Worm (Caenorhabditis elegans) whole organism, L2 larva: ENCODE results near the gene mfsd-6.

Experiments used
- C34F6.9 ChIP-seq: fragments of 150-350 bp; optimal IDR thresholded peaks from 2 replicates; lab custom pipeline; 2014; ENCODE audit warnings: missing biosample characterization, missing genetic modification characterization
- R02D3.7 ChIP-seq: fragments of 150-350 bp; optimal IDR thresholded peaks from 2 replicates; lab custom pipeline; 2014; ENCODE audit warnings: missing biosample characterization, missing genetic modification characterization
- Y55F3AM.14 ChIP-seq: fragments of 200-800 bp; sonication (Bioruptor generic); optimal IDR thresholded peaks from 2 replicates; lab custom pipeline; 2018; ENCODE audit warnings: mild to moderate bottlenecking, missing genetic modification characterization, missing compliant biosample characterization
- alr-1 ChIP-seq: fragments of 150-350 bp; optimal IDR thresholded peaks from 2 replicates; lab custom pipeline; 2014; ENCODE audit warnings: missing biosample characterization, missing genetic modification characterization
- aly-2 ChIP-seq: fragments of 150-350 bp; optimal IDR thresholded peaks from 2 replicates; lab custom pipeline; 2014; ENCODE audit warnings: missing biosample characterization, missing genetic modification characterization
- ama-1 ChIP-seq: fragments of 150-350 bp; optimal IDR thresholded peaks from 2 replicates; lab custom pipeline; 2018; ENCODE audit warnings: inconsistent platforms
- blmp-1 ChIP-seq: sonication (generic microtip); optimal IDR thresholded peaks from 2 replicates; lab custom pipeline; 2017; ENCODE audit warnings: missing genetic modification characterization, mild to moderate bottlenecking, missing compliant biosample characterization, antibody characterized with exemption, moderate library complexity; ENCODE audit not compliant: insufficient read depth
- ceh-16 ChIP-seq: fragments of 150-350 bp; optimal IDR thresholded peaks from 2 replicates; lab custom pipeline; 2014; ENCODE audit warnings: missing biosample characterization, missing genetic modification characterization
- crh-2 ChIP-seq: sonication (generic microtip); optimal IDR thresholded peaks from 2 replicates; lab custom pipeline; 2017; ENCODE audit warnings: missing biosample characterization, missing genetic modification characterization
- dmd-4 ChIP-seq: sonication (generic microtip); optimal IDR thresholded peaks from 2 replicates; lab custom pipeline; 2017; ENCODE audit warnings: missing biosample characterization, missing genetic modification characterization
- egl-27 ChIP-seq: sonication (generic microtip); optimal IDR thresholded peaks from 3 replicates; lab custom pipeline; 2017; ENCODE audit warnings: missing biosample characterization, missing genetic modification reagents, missing genetic modification characterization
- elt-1 ChIP-seq: fragments of 150-350 bp; optimal IDR thresholded peaks from 2 replicates; lab custom pipeline; 2014; ENCODE audit warnings: missing biosample characterization, missing genetic modification characterization
- elt-3 ChIP-seq: sonication (generic microtip); optimal IDR thresholded peaks from 2 replicates; lab custom pipeline; 2017; ENCODE audit warnings: missing biosample characterization, missing genetic modification characterization
- fos-1 ChIP-seq: fragments of 150-350 bp; optimal IDR thresholded peaks from 2 replicates; lab custom pipeline; 2014; ENCODE audit warnings: missing biosample characterization, missing genetic modification characterization
- gmeb-1 ChIP-seq: fragments of 150-350 bp; optimal IDR thresholded peaks from 2 replicates; lab custom pipeline; 2014; ENCODE audit warnings: missing biosample characterization, missing genetic modification characterization
- lin-11 ChIP-seq: fragments of 150-350 bp; sonication (generic microtip); optimal IDR thresholded peaks from 2 replicates; lab custom pipeline; 2014; ENCODE audit warnings: missing biosample characterization, missing genetic modification characterization, inconsistent platforms, mixed read lengths
- lin-13 ChIP-seq: fragments of 150-350 bp; optimal IDR thresholded peaks from 2 replicates; lab custom pipeline; 2014; ENCODE audit warnings: missing biosample characterization, missing genetic modification reagents, missing genetic modification characterization
- lin-39 ChIP-seq: fragments of 150-350 bp; optimal IDR thresholded peaks from 2 replicates; lab custom pipeline; 2014; ENCODE audit warnings: missing biosample characterization, missing genetic modification reagents, missing genetic modification characterization
- lsy-2 ChIP-seq, 2 experiments: fragments of 150-350 bp in 1 of 2; sonication (generic microtip) in 1 of 2; optimal IDR thresholded peaks; 2 replicates each; lab custom pipeline; 2014 to 2017; ENCODE audit warnings: missing biosample characterization in 2 of 2, missing genetic modification characterization in 2 of 2
- mab-5 ChIP-seq: fragments of 150-350 bp; optimal IDR thresholded peaks from 2 replicates; lab custom pipeline; 2014; ENCODE audit warnings: missing biosample characterization, missing genetic modification characterization
- mbf-1 ChIP-seq: sonication (generic microtip); optimal IDR thresholded peaks from 2 replicates; lab custom pipeline; 2017; ENCODE audit warnings: missing biosample characterization, missing genetic modification characterization
- mdl-1 ChIP-seq, 2 experiments: fragments of 150-350 bp in 1 of 2; sonication (generic microtip) in 1 of 2; optimal IDR thresholded peaks; 2 replicates each; lab custom pipeline; 2017; ENCODE audit warnings: missing biosample characterization in 2 of 2, missing genetic modification characterization in 2 of 2
- nhr-11 ChIP-seq: fragments of 150-350 bp; optimal IDR thresholded peaks from 2 replicates; lab custom pipeline; 2014; ENCODE audit warnings: missing biosample characterization, missing genetic modification characterization
- nhr-12 ChIP-seq: fragments of 150-350 bp; optimal IDR thresholded peaks from 2 replicates; lab custom pipeline; 2014; ENCODE audit warnings: missing biosample characterization, missing genetic modification characterization
- nhr-21 ChIP-seq: fragments of 150-350 bp; optimal IDR thresholded peaks from 2 replicates; lab custom pipeline; 2014; ENCODE audit warnings: missing biosample characterization, missing genetic modification characterization
- nhr-23 ChIP-seq: fragments of 150-350 bp; optimal IDR thresholded peaks from 2 replicates; lab custom pipeline; 2014; ENCODE audit warnings: missing biosample characterization, missing genetic modification reagents, missing genetic modification characterization
- nhr-237 ChIP-seq: fragments of 150-350 bp; optimal IDR thresholded peaks from 2 replicates; lab custom pipeline; 2014; ENCODE audit warnings: missing biosample characterization, missing genetic modification characterization
- nhr-25 ChIP-seq: fragments of 150-350 bp; sonication (generic microtip); optimal IDR thresholded peaks from 3 replicates; lab custom pipeline; 2014; ENCODE audit warnings: missing biosample characterization, missing genetic modification characterization
- nhr-77 ChIP-seq: fragments of 150-350 bp; optimal IDR thresholded peaks from 2 replicates; lab custom pipeline; 2014; ENCODE audit warnings: missing biosample characterization, missing genetic modification characterization
- peb-1 ChIP-seq: fragments of 150-350 bp; optimal IDR thresholded peaks from 2 replicates; lab custom pipeline; 2014; ENCODE audit warnings: missing biosample characterization, missing genetic modification characterization
- skn-1 ChIP-seq: sonication (generic microtip); optimal IDR thresholded peaks from 2 replicates; lab custom pipeline; 2017; ENCODE audit warnings: missing biosample characterization, missing genetic modification characterization
- sma-3 ChIP-seq: sonication (generic microtip); optimal IDR thresholded peaks from 2 replicates; lab custom pipeline; 2016; ENCODE audit warnings: missing genetic modification reagents, missing genetic modification characterization, missing compliant biosample characterization
- sma-9 ChIP-seq, 2 experiments: fragments of 150-350 bp in 1 of 2; sonication (generic microtip) in 1 of 2; optimal IDR thresholded peaks; 2 replicates each; lab custom pipeline; 2014 to 2016; ENCODE audit warnings: missing genetic modification characterization in 2 of 2, mild to moderate bottlenecking in 1 of 2, missing biosample characterization in 1 of 2, missing compliant biosample characterization in 1 of 2, missing genetic modification reagents in 1 of 2, moderate library complexity in 1 of 2
- snpc-4 ChIP-seq: fragments of 150-350 bp; optimal IDR thresholded peaks from 2 replicates; lab custom pipeline; 2014; ENCODE audit warnings: missing biosample characterization, missing genetic modification characterization
- unc-39 ChIP-seq: fragments of 150-350 bp; optimal IDR thresholded peaks from 2 replicates; lab custom pipeline; 2014; ENCODE audit warnings: missing biosample characterization, missing genetic modification characterization
- unc-55 ChIP-seq: fragments of 150-350 bp; sonication (generic microtip); optimal IDR thresholded peaks from 3 replicates; lab custom pipeline; 2014; ENCODE audit warnings: missing biosample characterization, missing genetic modification reagents, missing genetic modification characterization
- zag-1 ChIP-seq: fragments of 150-350 bp; optimal IDR thresholded peaks from 2 replicates; lab custom pipeline; 2014; ENCODE audit warnings: missing biosample characterization, missing genetic modification characterization
- ztf-1 ChIP-seq: fragments of 200-800 bp; sonication (Bioruptor generic); conservative IDR thresholded peaks from 2 replicates; pipeline ENCODE4 v1.3.6; 2022; ENCODE audit warnings: missing genetic modification characterization, missing compliant biosample characterization
- ztf-11 ChIP-seq: sonication (generic microtip); optimal IDR thresholded peaks from 2 replicates; lab custom pipeline; 2017; ENCODE audit warnings: missing biosample characterization, missing genetic modification characterization

Gene mfsd-6

ce11 chrIII:7558658-7559057 is 20.6 kb downstream of the mfsd-6 start:
- no peak for TF ChIP-seq sma-9 (GFP tag; optimal IDR thresholded peaks at IDR 0.05; lab: Kevin White, UChicago)
- TF ChIP-seq sma-9 (tag; optimal IDR thresholded peaks at IDR 0.05; lab: Kevin White, UChicago): no peak
- no peak for TF ChIP-seq skn-1 (tag; lab: Kevin White, UChicago)
- no peak for TF ChIP-seq nhr-25 (tag; lab: Kevin White, UChicago)
- TF ChIP-seq Y55F3AM.14 (GFP tag; lab: Kevin White, UChicago): no peak
- TF ChIP-seq aly-2: no peak
- TF ChIP-seq alr-1 (tag; lab: Kevin White, UChicago): no peak
- TF ChIP-seq zag-1 (tag; lab: Kevin White, UChicago): no peak
- TF ChIP-seq crh-2: no peak
- no peak for TF ChIP-seq blmp-1
- TF ChIP-seq dmd-4 (tag; lab: Kevin White, UChicago): no peak
- TF ChIP-seq nhr-23 (tag; lab: Kevin White, UChicago): no peak
- TF ChIP-seq mab-5 (tag; lab: Kevin White, UChicago): no peak
- TF ChIP-seq lin-39: no peak

ce11 chrIII:7557930-7558470 is 21.2 kb downstream of the mfsd-6 start:
- TF ChIP-seq sma-9 (GFP tag; optimal IDR thresholded peaks at IDR 0.05; lab: Kevin White, UChicago): peak; percentile 11
- TF ChIP-seq sma-9 (tag; optimal IDR thresholded peaks at IDR 0.05; lab: Kevin White, UChicago): no peak
- TF ChIP-seq peb-1 (tag; lab: Kevin White, UChicago): no peak
- TF ChIP-seq lin-13 (GFP tag; lab: Kevin White, UChicago): no peak
- TF ChIP-seq lsy-2 (tag; optimal IDR thresholded peaks at IDR 0.05; lab: Kevin White, UChicago): peak in 1 of 2 experiments; percentile 71
- no peak for TF ChIP-seq nhr-21 (tag; lab: Kevin White, UChicago)
- no peak for TF ChIP-seq crh-2
- no peak for TF ChIP-seq fos-1 (tag; lab: Kevin White, UChicago)
- no peak for TF ChIP-seq ztf-11 (tag; lab: Kevin White, UChicago)
- TF ChIP-seq mdl-1 (tag; optimal IDR thresholded peaks at IDR 0.05; lab: Kevin White, UChicago): no peak
- TF ChIP-seq unc-39: no peak
- TF ChIP-seq ama-1 (lab: Kevin White, UChicago): no peak
- no peak for TF ChIP-seq skn-1 (tag; lab: Kevin White, UChicago)
- no peak for TF ChIP-seq C34F6.9 (tag; lab: Kevin White, UChicago)
- TF ChIP-seq elt-1: no peak
- no peak for TF ChIP-seq mbf-1 (tag; lab: Kevin White, UChicago)
- no peak for TF ChIP-seq snpc-4 (tag; lab: Kevin White, UChicago)
- no peak for TF ChIP-seq nhr-237 (tag; lab: Kevin White, UChicago)
- TF ChIP-seq mab-5 (tag; lab: Kevin White, UChicago): no peak

- no peak for TF ChIP-seq snpc-4 (tag; lab: Kevin White, UChicago)
- no peak for TF ChIP-seq ceh-16 (tag; lab: Kevin White, UChicago)
- no peak for TF ChIP-seq blmp-1
- TF ChIP-seq dmd-4 (tag; lab: Kevin White, UChicago): no peak
- TF ChIP-seq ztf-1: no peak
- no peak for TF ChIP-seq R02D3.7 (tag; lab: Kevin White, UChicago)
- TF ChIP-seq nhr-12 (tag; lab: Kevin White, UChicago): no peak
- no peak for TF ChIP-seq egl-27 (tag; lab: Kevin White, UChicago)
- TF ChIP-seq crh-2: no peak
- no peak for TF ChIP-seq unc-55 (GFP tag; lab: Kevin White, UChicago)
- no peak for TF ChIP-seq nhr-77 (tag; lab: Kevin White, UChicago)
- TF ChIP-seq mbf-1 (tag; lab: Kevin White, UChicago): no peak
- no peak for TF ChIP-seq nhr-11 (tag; lab: Kevin White, UChicago)
- no peak for TF ChIP-seq lin-11 (tag; lab: Kevin White, UChicago)
- TF ChIP-seq lsy-2 (tag; optimal IDR thresholded peaks at IDR 0.05; lab: Kevin White, UChicago): no peak
- TF ChIP-seq elt-3 (tag; lab: Kevin White, UChicago): no peak
- TF ChIP-seq sma-3: no peak
- no peak for TF ChIP-seq gmeb-1 (tag; lab: Kevin White, UChicago)
Observed at ce11 chrIII:7555360-7555759, 23.9 kb downstream of the mfsd-6 start, which contains the start of gene ceh-13. ceh-13 (plus strand) TSS chrIII:7555660.
